Worm (Caenorhabditis elegans): ENCODE measurements around the gene srx-19.
"Not testable (repeated sequence)": the region's sequence is repeated elsewhere in the genome, so short reads cannot be mapped to it uniquely, and the experiment has no call there.

srx-19 gene

ce11 chrIV:6872958-6873357 lies at the start of gene srx-19:
srx-19 (plus strand) TSS chrIV:6873258.
- TF ChIP-seq dao-5 (tag; optimal IDR thresholded peaks at IDR 0.05), result no peak
- no peak for TF ChIP-seq him-1 (tag; optimal IDR thresholded peaks at IDR 0.05)
- no peak for TF ChIP-seq W03F9.2 (tag; optimal IDR thresholded peaks at IDR 0.05)

ce11 chrIV:6824622-6825021 lies 48.4 kb upstream of the srx-19 start, which contains the start of gene H20E11.3:
H20E11.3 (plus strand) TSS chrIV:6824816.
- no peak for TF ChIP-seq him-1 (tag; optimal IDR thresholded peaks at IDR 0.05)
- TF ChIP-seq W03F9.2 (tag; optimal IDR thresholded peaks at IDR 0.05), result no peak
- TF ChIP-seq dao-5 (tag; optimal IDR thresholded peaks at IDR 0.05), result no peak

ce11 chrIV:6827477-6827876 lies 45.6 kb upstream of the srx-19 start, which contains the start of gene H20E11.2:
H20E11.2 (plus strand) TSS chrIV:6827777.
- not testable (repeated sequence) for TF ChIP-seq W03F9.2, him-1, dao-5 (tag; optimal IDR thresholded peaks at IDR 0.05)

DNA sequence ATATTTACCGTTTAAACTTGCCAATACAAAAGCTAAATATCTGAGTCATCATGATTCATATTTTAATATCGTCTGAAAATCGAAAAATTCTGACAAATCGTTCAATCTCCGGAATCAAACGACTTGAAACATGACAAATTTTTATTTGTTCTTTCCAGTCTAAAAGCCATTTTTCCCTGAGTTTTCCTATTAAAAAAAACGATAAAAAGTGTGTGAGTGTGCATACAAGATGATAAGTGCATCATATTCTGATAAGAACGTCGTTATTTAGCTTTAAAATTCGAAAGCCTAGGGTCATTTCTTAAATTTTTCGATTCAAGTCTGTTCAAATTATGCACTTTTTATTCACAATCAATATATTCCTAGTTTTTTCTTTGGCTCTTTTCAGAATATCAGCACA lies 43.2 kb upstream of the srx-19 start, which contains the start of gene H20E11.1:
Gene H20E11.1, plus strand, starts transcription at position 244 of the 400 bp plus-strand sequence.
- TF ChIP-seq him-1 (tag; optimal IDR thresholded peaks at IDR 0.05) (no peak), W03F9.2 (tag; optimal IDR thresholded peaks at IDR 0.05) (no peak), dao-5 (tag; optimal IDR thresholded peaks at IDR 0.05) (no peak)

DNA sequence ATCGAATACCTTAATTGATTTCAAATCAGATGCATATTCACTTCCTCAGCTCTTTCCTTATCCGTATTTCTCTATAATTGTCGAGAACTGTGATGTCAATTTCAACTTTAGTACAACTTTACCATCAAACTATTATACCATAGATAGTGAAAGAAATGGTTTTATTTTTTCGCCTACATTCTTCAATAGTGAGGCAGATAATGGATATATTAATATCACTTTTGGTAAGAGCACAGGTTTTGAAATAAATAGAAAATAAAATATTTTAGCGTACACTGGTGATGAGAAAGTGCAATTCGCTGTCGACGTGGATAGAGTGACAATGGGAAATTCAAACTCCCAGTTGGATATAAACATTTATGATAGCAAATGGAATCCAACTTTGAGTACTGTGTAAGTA lies 40.9 kb upstream of the srx-19 start:
- TF ChIP-seq W03F9.2 (tag; optimal IDR thresholded peaks at IDR 0.05) (no peak), dao-5 (tag; optimal IDR thresholded peaks at IDR 0.05) (no peak), him-1 (tag; optimal IDR thresholded peaks at IDR 0.05) (no peak)

DNA sequence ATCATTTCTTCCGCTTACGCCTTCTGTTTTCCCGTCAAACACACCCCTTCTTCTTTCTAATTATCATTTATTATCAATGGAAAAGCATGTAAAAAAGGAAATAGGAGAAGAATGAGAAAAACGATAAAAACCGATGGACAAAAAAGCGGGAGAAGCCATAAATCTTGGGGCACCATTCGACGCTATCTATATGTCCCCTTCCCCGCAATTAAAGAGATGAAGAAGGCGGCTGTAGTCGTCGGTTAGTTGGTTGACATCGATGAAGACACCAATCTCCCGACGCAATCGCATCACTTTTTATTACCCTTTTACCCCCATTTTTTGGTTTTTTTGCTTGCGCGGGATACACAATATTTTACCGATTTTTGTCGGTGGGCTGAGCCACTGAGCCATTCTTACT lies 39.4 kb upstream of the srx-19 start:
- no peak for TF ChIP-seq dao-5 (tag; optimal IDR thresholded peaks at IDR 0.05)
- no peak for TF ChIP-seq him-1 (tag; optimal IDR thresholded peaks at IDR 0.05)

- TF ChIP-seq dao-5 (tag; optimal IDR thresholded peaks at IDR 0.05) (no peak), W03F9.2 (tag; optimal IDR thresholded peaks at IDR 0.05) (no peak), him-1 (tag; optimal IDR thresholded peaks at IDR 0.05) (no peak)
These were observed 38.4 kb upstream of the srx-19 start for ce11 chrIV:6834705-6835104.

ce11 chrIV:6836769-6837168 lies 36.3 kb upstream of the srx-19 start:
- TF ChIP-seq W03F9.2 (tag; optimal IDR thresholded peaks at IDR 0.05), result no peak
- no peak for TF ChIP-seq him-1 (tag; optimal IDR thresholded peaks at IDR 0.05)
- TF ChIP-seq dao-5 (tag; optimal IDR thresholded peaks at IDR 0.05), result no peak

- peak; percentile 63 for TF ChIP-seq him-1 (tag; optimal IDR thresholded peaks at IDR 0.05)
- TF ChIP-seq W03F9.2 (tag; optimal IDR thresholded peaks at IDR 0.05), result peak; percentile 66
- no peak for TF ChIP-seq dao-5 (tag; optimal IDR thresholded peaks at IDR 0.05)
These were observed 34.0 kb upstream of the srx-19 start for ce11 chrIV:6839091-6839522.

ce11 chrIV:6841562-6842282 lies 31.3 kb upstream of the srx-19 start:
- TF ChIP-seq W03F9.2 (tag; optimal IDR thresholded peaks at IDR 0.05) (no peak), him-1 (tag; optimal IDR thresholded peaks at IDR 0.05) (no peak), dao-5 (tag; optimal IDR thresholded peaks at IDR 0.05) (no peak)

- TF ChIP-seq dao-5 (tag; optimal IDR thresholded peaks at IDR 0.05) (no peak), him-1 (tag; optimal IDR thresholded peaks at IDR 0.05) (no peak), W03F9.2 (tag; optimal IDR thresholded peaks at IDR 0.05) (no peak)
These were observed 30.5 kb upstream of the srx-19 start, which contains the start of gene lip-1 for ce11 chrIV:6842470-6843008. lip-1 (plus strand) TSS chrIV:6842958.

- TF ChIP-seq him-1 (tag; optimal IDR thresholded peaks at IDR 0.05) (no peak), W03F9.2 (tag; optimal IDR thresholded peaks at IDR 0.05) (no peak), dao-5 (tag; optimal IDR thresholded peaks at IDR 0.05) (no peak)
These were observed 20.3 kb upstream of the srx-19 start for ce11 chrIV:6852727-6853126.

- TF ChIP-seq dao-5 (tag; optimal IDR thresholded peaks at IDR 0.05) (no peak), him-1 (tag; optimal IDR thresholded peaks at IDR 0.05) (no peak), W03F9.2 (tag; optimal IDR thresholded peaks at IDR 0.05) (no peak)
These were observed 13.8 kb upstream of the srx-19 start, which contains the start of gene R13H7.2 for ce11 chrIV:6859270-6859669. R13H7.2 (minus strand) TSS chrIV:6859370.

- TF ChIP-seq W03F9.2 (tag; optimal IDR thresholded peaks at IDR 0.05) (no peak), him-1 (tag; optimal IDR thresholded peaks at IDR 0.05) (no peak), dao-5 (tag; optimal IDR thresholded peaks at IDR 0.05) (no peak)
These were observed 5.3 kb upstream of the srx-19 start, which contains the start of gene srx-20 for ce11 chrIV:6867791-6868190. srx-20 (plus strand) TSS chrIV:6868091.

All from whole organism, L4/young adult.